Worm (Caenorhabditis elegans) whole organism, mixed stage, embryonic: Measurements from ENCODE around the gene lam-1.

Source experiments
- elt-3 ChIP-seq: fragments of 150-350 bp; optimal IDR thresholded peaks from 2 replicates; lab custom pipeline; 2014; ENCODE audit warnings: missing biosample characterization, missing genetic modification characterization
- lin-13 ChIP-seq: fragments of 150-350 bp; optimal IDR thresholded peaks from 2 replicates; lab custom pipeline; 2014; ENCODE audit warnings: missing biosample characterization, missing genetic modification characterization
- lsy-2 ChIP-seq: fragments of 150-350 bp; optimal IDR thresholded peaks from 2 replicates; lab custom pipeline; 2014; ENCODE audit warnings: missing biosample characterization, missing genetic modification characterization
- mep-1 ChIP-seq: fragments of 150-350 bp; optimal IDR thresholded peaks from 2 replicates; lab custom pipeline; 2017; ENCODE audit warnings: missing biosample characterization, missing genetic modification reagents, missing genetic modification characterization, inconsistent platforms
- mls-2 ChIP-seq: sonication (generic microtip); optimal IDR thresholded peaks from 2 replicates; lab custom pipeline; 2016; ENCODE audit warnings: mild to moderate bottlenecking, missing genetic modification characterization, moderate library complexity, missing compliant biosample characterization
- nhr-12 ChIP-seq: fragments of 150-350 bp; optimal IDR thresholded peaks from 2 replicates; lab custom pipeline; 2014; ENCODE audit warnings: missing biosample characterization, missing genetic modification characterization
- nhr-237 ChIP-seq: fragments of 150-350 bp; optimal IDR thresholded peaks from 2 replicates; lab custom pipeline; 2014; ENCODE audit warnings: missing biosample characterization, missing genetic modification characterization
- nhr-76 ChIP-seq: sonication (generic microtip); optimal IDR thresholded peaks from 2 replicates; lab custom pipeline; 2017; ENCODE audit warnings: missing biosample characterization, missing genetic modification characterization
- pha-4 ChIP-seq: fragments of 150-350 bp; optimal IDR thresholded peaks from 2 replicates; lab custom pipeline; 2018; ENCODE audit warnings: missing biosample characterization, missing genetic modification reagents, missing genetic modification characterization
- snpc-4 ChIP-seq: fragments of 150-350 bp; optimal IDR thresholded peaks from 2 replicates; lab custom pipeline; 2014; ENCODE audit warnings: missing biosample characterization, missing genetic modification characterization
- sptf-1 ChIP-seq: sonication (generic microtip); optimal IDR thresholded peaks from 2 replicates; lab custom pipeline; 2017; ENCODE audit warnings: mild to moderate bottlenecking, missing genetic modification characterization, moderate library complexity, missing compliant biosample characterization
- unc-39 ChIP-seq: fragments of 150-350 bp; optimal IDR thresholded peaks from 2 replicates; lab custom pipeline; 2014; ENCODE audit warnings: missing biosample characterization, missing genetic modification characterization
- unc-62 ChIP-seq: fragments of 150-350 bp; optimal IDR thresholded peaks from 2 replicates; lab custom pipeline; 2014; ENCODE audit warnings: missing biosample characterization, missing genetic modification reagents, missing genetic modification characterization
- ztf-11 ChIP-seq: fragments of 150-350 bp; optimal IDR thresholded peaks from 2 replicates; lab custom pipeline; 2014; ENCODE audit warnings: missing biosample characterization, missing genetic modification characterization

- TF ChIP-seq lin-13 (tag; lab: Kevin White, UChicago) (no peak), ztf-11 (tag; lab: Kevin White, UChicago) (no peak), mep-1 (tag; lab: Kevin White, UChicago) (no peak), nhr-237 (tag; lab: Kevin White, UChicago) (no peak), nhr-76 (tag; lab: Kevin White, UChicago) (no peak), snpc-4 (tag; lab: Kevin White, UChicago) (no peak), nhr-12 (tag; lab: Kevin White, UChicago) (no peak), mls-2 (no peak), unc-39 (tag; lab: Kevin White, UChicago) (no peak), pha-4 (tag; lab: Kevin White, UChicago) (no peak), lsy-2 (tag; lab: Kevin White, UChicago) (no peak), unc-62 (GFP tag; lab: Kevin White, UChicago) (no peak), elt-3 (tag; lab: Kevin White, UChicago) (no peak), sptf-1 (tag; lab: Kevin White, UChicago) (no peak)
Observed at ce11 chrIV:5215092-5215491, 42.0 kb downstream of the lam-1 start, which contains the start of gene Y59E9AL.4.
